Fruit fly (Drosophila melanogaster) whole organism, embryonic: Measurements from ENCODE around the gene CG7298.
A peak's percentile ranks its signal among the peaks of the same experiment; 100 is the strongest.

Experiments
- Awh ChIP-seq: fragments of 200-800 bp; sonication (Bioruptor generic); IDR thresholded peaks from 2 replicates; pipeline ENCODE4, ENCODE4 v1.3.6; 2022; ENCODE audit warnings: missing biosample characterization, missing genetic modification characterization
- C15 ChIP-seq: fragments of 200-800 bp; sonication (Bioruptor generic); IDR thresholded peaks from 3 replicates; pipeline ENCODE4 v1.3.6; 2022; ENCODE audit warnings: missing biosample characterization, missing genetic modification characterization
- CG11504 ChIP-seq: fragments of 200-800 bp; sonication (Bioruptor generic); optimal IDR thresholded peaks from 3 replicates; lab custom pipeline; 2019; ENCODE audit warnings: missing biosample characterization, mild to moderate bottlenecking, missing genetic modification characterization, moderate library complexity
- CG12659 ChIP-seq: fragments of 200-800 bp; sonication (Bioruptor generic); optimal IDR thresholded peaks from 3 replicates; lab custom pipeline; 2017; ENCODE audit warnings: mild to moderate bottlenecking, missing biosample characterization, missing genetic modification reagents, missing genetic modification characterization
- CG14860 ChIP-seq: fragments of 200-800 bp; sonication (Bioruptor generic); IDR thresholded peaks from 3 replicates; pipeline ENCODE4 v1.3.6; 2022; ENCODE audit warnings: missing biosample characterization, missing genetic modification characterization; ENCODE audit not compliant: partially characterized antibody
- CG15601 ChIP-seq: fragments of 200-800 bp; sonication (Bioruptor generic); optimal IDR thresholded peaks from 3 replicates; lab custom pipeline; 2019; ENCODE audit warnings: missing biosample characterization, mild to moderate bottlenecking, missing genetic modification characterization, moderate library complexity
- CG1602 ChIP-seq: fragments of 200-800 bp; sonication (Bioruptor generic); optimal IDR thresholded peaks from 3 replicates; lab custom pipeline; 2016; ENCODE audit warnings: missing biosample characterization, missing genetic modification characterization
- CG3838 ChIP-seq: fragments of 200-800 bp; sonication (Bioruptor generic); optimal IDR thresholded peaks from 3 replicates; lab custom pipeline; 2016; ENCODE audit warnings: missing biosample characterization, missing genetic modification characterization
- CG6175 ChIP-seq: fragments of 200-800 bp; sonication (Bioruptor generic); IDR thresholded peaks from 3 replicates; pipeline ENCODE4 v1.3.6; 2022; ENCODE audit warnings: missing biosample characterization, missing genetic modification characterization
- CG6765 ChIP-seq: fragments of 200-800 bp; sonication (Bioruptor generic); optimal IDR thresholded peaks from 3 replicates; lab custom pipeline; 2017; ENCODE audit warnings: missing biosample characterization, mild to moderate bottlenecking, missing genetic modification characterization
- CG8290 ChIP-seq, 3 experiments: fragments of 200-800 bp; sonication (Bioruptor generic); optimal IDR thresholded peaks; 2 replicates each; lab custom pipeline; 2016 to 2019; ENCODE audit warnings: missing biosample characterization in 3 of 3, missing genetic modification characterization in 3 of 3, mild to moderate bottlenecking in 2 of 3, moderate library complexity in 1 of 3
- CG9932 ChIP-seq: fragments of 200-800 bp; sonication (Bioruptor generic); IDR thresholded peaks from 2 replicates; pipeline ENCODE4 v1.3.6; 2022; ENCODE audit warnings: missing biosample characterization, missing genetic modification characterization
- Camta ChIP-seq: fragments of 200-800 bp; sonication (Bioruptor generic); optimal IDR thresholded peaks from 2 replicates; lab custom pipeline; 2016; ENCODE audit warnings: missing biosample characterization, missing genetic modification characterization
- D19B ChIP-seq: fragments of 200-800 bp; sonication (Bioruptor generic); optimal IDR thresholded peaks from 2 replicates; lab custom pipeline; 2017; ENCODE audit warnings: missing biosample characterization, mild to moderate bottlenecking, missing genetic modification characterization
- Dbx ChIP-seq: fragments of 200-800 bp; sonication (Bioruptor generic); IDR thresholded peaks from 3 replicates; pipeline ENCODE4 v1.3.6; 2022; ENCODE audit warnings: missing biosample characterization, missing genetic modification characterization
- Dip2 ChIP-seq: fragments of 200-800 bp; sonication (Bioruptor generic); IDR thresholded peaks from 2 replicates; pipeline ENCODE4 v1.3.6; 2022; ENCODE audit warnings: missing biosample characterization, missing genetic modification characterization
- E2f2 ChIP-seq: fragments of 200-800 bp; sonication (Bioruptor generic); IDR thresholded peaks from 2 replicates; pipeline ENCODE4 v1.3.6; 2022; ENCODE audit warnings: missing biosample characterization, missing genetic modification characterization
- Ets65A ChIP-seq: fragments of 200-800 bp; sonication (Bioruptor generic); peaks from one replicate; lab custom pipeline; 2016; ENCODE audit warnings: missing biosample characterization, missing genetic modification characterization
- Fer3 ChIP-seq: fragments of 200-800 bp; sonication (Bioruptor generic); optimal IDR thresholded peaks from 2 replicates; lab custom pipeline; 2018; ENCODE audit warnings: missing biosample characterization, mild to moderate bottlenecking, missing genetic modification characterization, moderate library complexity
- Hey ChIP-seq: fragments of 200-800 bp; sonication (Bioruptor generic); optimal IDR thresholded peaks from 3 replicates; lab custom pipeline; 2018; ENCODE audit warnings: missing biosample characterization, mild to moderate bottlenecking, missing genetic modification characterization
- Hmr ChIP-seq: fragments of 200-800 bp; sonication (Bioruptor generic); optimal IDR thresholded peaks from 3 replicates; lab custom pipeline; 2017; ENCODE audit warnings: mild to moderate bottlenecking, missing biosample characterization, missing genetic modification reagents, missing genetic modification characterization
- Hr3 ChIP-seq: fragments of 200-800 bp; sonication (Bioruptor generic); optimal IDR thresholded peaks from 3 replicates; lab custom pipeline; 2016; ENCODE audit warnings: missing biosample characterization, missing genetic modification characterization
- Hr51 ChIP-seq, 2 experiments: fragments of 200-800 bp; sonication (Bioruptor generic); optimal IDR thresholded peaks; 2 replicates in 1 of 2; 3 replicates in 1 of 2; lab custom pipeline; 2016 to 2018; ENCODE audit warnings: missing biosample characterization in 2 of 2, missing genetic modification characterization in 2 of 2, mild to moderate bottlenecking in 1 of 2, moderate library complexity in 1 of 2
- Mad ChIP-seq: fragments of 200-800 bp; sonication (Bioruptor generic); optimal IDR thresholded peaks from 2 replicates; lab custom pipeline; 2016; ENCODE audit warnings: missing biosample characterization, missing genetic modification characterization
- Max ChIP-seq: fragments of 200-800 bp; sonication (Bioruptor generic); optimal IDR thresholded peaks from 2 replicates; lab custom pipeline; 2016; ENCODE audit warnings: missing biosample characterization, mild to moderate bottlenecking, missing genetic modification characterization
- Myb ChIP-seq: fragments of 200-800 bp; sonication (Bioruptor generic); optimal IDR thresholded peaks from 2 replicates; lab custom pipeline; 2016; ENCODE audit warnings: missing biosample characterization, missing genetic modification characterization
- Nf-YC ChIP-seq: fragments of 200-800 bp; optimal IDR thresholded peaks from 3 replicates; lab custom pipeline; 2019; ENCODE audit warnings: missing biosample characterization, mild to moderate bottlenecking, missing genetic modification characterization, moderate library complexity
- Poxn ChIP-seq: fragments of 200-800 bp; sonication (Bioruptor generic); IDR thresholded peaks from 2 replicates; pipeline ENCODE4 v1.3.6; 2022; ENCODE audit warnings: missing biosample characterization, missing genetic modification characterization
- Rfx ChIP-seq: fragments of 200-800 bp; sonication (Bioruptor generic); IDR thresholded peaks from 2 replicates; pipeline ENCODE4 v1.3.6; 2022; ENCODE audit warnings: missing biosample characterization, missing genetic modification characterization
- Side ChIP-seq: fragments of 200-800 bp; sonication (Bioruptor generic); optimal IDR thresholded peaks from 2 replicates; lab custom pipeline; 2016; ENCODE audit warnings: missing biosample characterization, missing genetic modification characterization
- Sin3A ChIP-seq: fragments of >200 bp; optimal IDR thresholded peaks from 2 replicates; lab custom pipeline; 2018
- ac ChIP-seq: fragments of 200-800 bp; sonication (Bioruptor generic); optimal IDR thresholded peaks from 3 replicates; lab custom pipeline; 2017; ENCODE audit warnings: missing biosample characterization, mild to moderate bottlenecking, missing genetic modification characterization
- az2 ChIP-seq: fragments of 200-800 bp; sonication (Bioruptor generic); optimal IDR thresholded peaks from 3 replicates; lab custom pipeline; 2016; ENCODE audit warnings: missing biosample characterization, missing genetic modification characterization
- cas ChIP-seq: fragments of 200-800 bp; sonication (Bioruptor generic); IDR thresholded peaks from 2 replicates; pipeline ENCODE4 v1.3.6; 2022; ENCODE audit warnings: missing biosample characterization, missing genetic modification characterization
- dmrt11E ChIP-seq: fragments of 200-800 bp; sonication (Bioruptor generic); optimal IDR thresholded peaks from 3 replicates; lab custom pipeline; 2018; ENCODE audit warnings: missing biosample characterization, mild to moderate bottlenecking, missing genetic modification characterization, moderate library complexity
- eve ChIP-seq, 2 experiments: fragments of >200 bp; optimal IDR thresholded peaks; 2 replicates each; lab custom pipeline; 2017; ENCODE audit warnings: missing biosample characterization in 2 of 2, missing genetic modification characterization in 2 of 2
- fu2 ChIP-seq: fragments of 200-800 bp; sonication (Bioruptor generic); optimal IDR thresholded peaks from 2 replicates; lab custom pipeline; 2016; ENCODE audit warnings: missing biosample characterization, missing genetic modification characterization
- gce ChIP-seq: fragments of 200-800 bp; sonication (Bioruptor generic); IDR thresholded peaks from 3 replicates; pipeline ENCODE4 v1.3.6; 2022; ENCODE audit warnings: missing biosample characterization, missing genetic modification characterization
- gem ChIP-seq: fragments of 200-800 bp; sonication (Bioruptor generic); optimal IDR thresholded peaks from 2 replicates; lab custom pipeline; 2019; ENCODE audit warnings: missing biosample characterization, mild to moderate bottlenecking, missing genetic modification characterization, moderate library complexity
- gt ChIP-seq: fragments of 200-800 bp; sonication (Bioruptor generic); IDR thresholded peaks from 2 replicates; pipeline ENCODE4 v1.3.6; 2022; ENCODE audit warnings: missing biosample characterization, missing genetic modification characterization
- hkb ChIP-seq, 2 experiments: fragments of 200-800 bp in 1 of 2; fragments of >200 bp in 1 of 2; sonication (Bioruptor generic) in 1 of 2; IDR thresholded peaks in 1 of 2; optimal IDR thresholded peaks in 1 of 2; 2 replicates each; pipeline versions ENCODE4 v1.3.6 to Lab custom; 2017 to 2022; ENCODE audit warnings: missing biosample characterization in 1 of 2, missing genetic modification characterization in 1 of 2
- jing ChIP-seq: fragments of 200-800 bp; sonication (Bioruptor generic); optimal IDR thresholded peaks from 2 replicates; lab custom pipeline; 2018; ENCODE audit warnings: missing biosample characterization, mild to moderate bottlenecking, missing genetic modification characterization
- lilli ChIP-seq: fragments of 200-800 bp; sonication (Bioruptor generic); optimal IDR thresholded peaks from 3 replicates; lab custom pipeline; 2016; ENCODE audit warnings: missing biosample characterization, missing genetic modification characterization
- phol ChIP-seq: fragments of 200-800 bp; sonication (Bioruptor generic); optimal IDR thresholded peaks from 3 replicates; lab custom pipeline; 2018; ENCODE audit warnings: missing biosample characterization, mild to moderate bottlenecking, missing genetic modification characterization, moderate library complexity
- pita ChIP-seq: fragments of 200-800 bp; sonication (Bioruptor generic); optimal IDR thresholded peaks from 2 replicates; lab custom pipeline; 2017; ENCODE audit warnings: missing biosample characterization, mild to moderate bottlenecking, missing genetic modification characterization
- psq ChIP-seq: fragments of 200-800 bp; sonication (Bioruptor generic); optimal IDR thresholded peaks from 2 replicates; lab custom pipeline; 2017; ENCODE audit warnings: missing biosample characterization, missing genetic modification characterization
- schlank ChIP-seq: fragments of 200-800 bp; sonication (Bioruptor generic); optimal IDR thresholded peaks from 2 replicates; lab custom pipeline; 2018; ENCODE audit warnings: missing biosample characterization, mild to moderate bottlenecking, missing genetic modification characterization
- sim ChIP-seq: fragments of 200-800 bp; sonication (Bioruptor generic); IDR thresholded peaks from 2 replicates; pipeline ENCODE4 v1.3.6; 2022; ENCODE audit warnings: missing biosample characterization, missing genetic modification characterization
- slbo ChIP-seq: fragments of 200-800 bp; sonication (Bioruptor generic); IDR thresholded peaks from 2 replicates; pipeline ENCODE4 v1.3.6; 2022; ENCODE audit warnings: missing biosample characterization, missing genetic modification characterization
- stc ChIP-seq: fragments of 200-800 bp; sonication (Bioruptor generic); IDR thresholded peaks from 2 replicates; pipeline ENCODE4 v1.3.6; 2022; ENCODE audit warnings: missing biosample characterization, missing genetic modification characterization
- stwl ChIP-seq: fragments of 200-800 bp; sonication (Bioruptor generic); optimal IDR thresholded peaks from 3 replicates; lab custom pipeline; 2018; ENCODE audit warnings: missing biosample characterization, mild to moderate bottlenecking, missing genetic modification characterization, moderate library complexity
- vnd ChIP-seq: fragments of 200-800 bp; sonication (Bioruptor generic); IDR thresholded peaks from 3 replicates; pipeline ENCODE4 v1.3.6; 2022; ENCODE audit warnings: missing biosample characterization, missing genetic modification characterization; ENCODE audit not compliant: partially characterized antibody

CG7298 gene

DNA sequence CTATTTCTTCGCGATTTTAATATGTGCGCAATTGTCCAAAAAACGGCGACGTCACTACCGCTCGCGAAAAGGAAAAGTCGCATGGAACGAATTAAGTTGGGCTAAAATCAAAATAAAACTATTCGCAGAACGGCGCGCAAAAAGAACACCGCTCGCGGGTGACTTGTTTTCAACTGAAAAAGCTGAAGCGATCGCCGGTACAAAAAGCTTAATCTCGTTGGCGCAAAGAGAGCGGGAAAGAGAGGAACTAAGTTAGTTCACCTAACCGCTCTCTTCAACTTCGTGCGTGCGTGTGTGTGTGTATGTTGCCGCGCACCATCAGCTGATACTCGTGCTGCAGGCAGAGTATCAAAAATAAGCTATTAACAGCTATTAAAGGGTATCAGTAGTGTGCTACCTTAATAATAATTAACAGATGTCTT is 5.3 kb downstream of the CG7298 start, which contains the start of gene CG42674 (continued):
- TF ChIP-seq gce (GFP tag; lab: Robert Waterston, UW) (no peak), stc (GFP tag; lab: Robert Waterston, UW) (no peak), D19B (GFP tag; lab: Kevin White, UChicago) (peak; percentile 39), Dip2 (GFP tag; lab: Robert Waterston, UW) (no peak), Mad (GFP tag; lab: Kevin White, UChicago) (no peak), Hr51 (GFP tag; optimal IDR thresholded peaks at IDR 0.05; lab: Kevin White, UChicago) (no peak), CG3838 (GFP tag; lab: Kevin White, UChicago) (no peak), fu2 (GFP tag; lab: Kevin White, UChicago) (no peak), stwl (no peak), jing (no peak), gt (GFP tag; lab: Robert Waterston, UW) (no peak), ac (no peak), Sin3A (lab: Kevin White, UChicago) (no peak), CG15601 (peak; percentile 60), Camta (GFP tag; lab: Kevin White, UChicago) (no peak), CG6175 (no peak), Max (GFP tag; lab: Kevin White, UChicago) (no peak), CG6765 (GFP tag; lab: Kevin White, UChicago) (no peak), gem (no peak), Awh (GFP tag; lab: Robert Waterston, UW) (no peak), phol (no peak), Hr3 (GFP tag; lab: Kevin White, UChicago) (no peak), CG9932 (GFP tag; lab: Robert Waterston, UW) (no peak), C15 (GFP tag; lab: Robert Waterston, UW) (no peak), Dbx (GFP tag; lab: Robert Waterston, UW) (no peak), vnd (GFP tag; lab: Robert Waterston, UW) (no peak), CG8290 (GFP tag; optimal IDR thresholded peaks at IDR 0.05; lab: Kevin White, UChicago) (no peak), CG8290 (tag; optimal IDR thresholded peaks at IDR 0.05; lab: Kevin White, UChicago) (no peak), CG11504 (tag; lab: Kevin White, UChicago) (peak; percentile 60), dmrt11E (tag; lab: Kevin White, UChicago) (no peak), Ets65A (no peak), pita (GFP tag; lab: Kevin White, UChicago) (no peak), Rfx (GFP tag; lab: Robert Waterston, UW) (peak; percentile 38; the same call in 1 of the 2 replicates), az2 (GFP tag; lab: Kevin White, UChicago) (no peak), Nf-YC (tag; lab: Kevin White, UChicago) (no peak), slbo (GFP tag; lab: Robert Waterston, UW) (0 out of 2 replicates have a peak, but pooled peaks have one; percentile 10), lilli (no peak), CG1602 (GFP tag; lab: Kevin White, UChicago) (no peak), Poxn (no peak), CG12659 (GFP tag; lab: Kevin White, UChicago) (no peak), sim (GFP tag; lab: Robert Waterston, UW) (no peak), E2f2 (GFP tag; lab: Robert Waterston, UW) (peak; percentile 15; the same call in 1 of the 2 replicates), hkb (optimal IDR thresholded peaks at IDR 0.05; lab: Kevin White, UChicago) (no peak), hkb (GFP tag; IDR thresholded peaks at IDR 0.05; lab: Robert Waterston, UW) (no peak), Fer3 (tag; lab: Kevin White, UChicago) (no peak), Side (GFP tag; lab: Kevin White, UChicago) (no peak), cas (GFP tag; lab: Robert Waterston, UW) (no peak), Hey (tag; lab: Kevin White, UChicago) (no peak), CG14860 (no peak), eve (GFP tag; optimal IDR thresholded peaks at IDR 0.05; lab: Kevin White, UChicago) (no peak), schlank (tag; lab: Kevin White, UChicago) (no peak), psq (GFP tag; lab: Kevin White, UChicago) (no peak), Hmr (no peak), Myb (no peak)
